Worm (Caenorhabditis elegans) whole organism, L4 larva: ENCODE results near the gene sms-1.
A peak's percentile ranks its signal among the peaks of the same experiment; 100 is the strongest.

Experiments
- D1046.2 ChIP-seq: fragments of 200-800 bp; sonication (Bioruptor generic); IDR thresholded peaks from 2 replicates; pipeline ENCODE4 v1.3.6; 2022; ENCODE audit warnings: missing genetic modification characterization, missing compliant biosample characterization
- F10B5.3 ChIP-seq: sonication (generic microtip); optimal IDR thresholded peaks from 2 replicates; lab custom pipeline; 2016; ENCODE audit warnings: mild to moderate bottlenecking, missing genetic modification characterization, missing compliant biosample characterization
- F26F4.8 ChIP-seq: fragments of 200-800 bp; sonication (Bioruptor generic); conservative IDR thresholded peaks from 2 replicates; pipeline ENCODE4 v1.3.6; 2022; ENCODE audit warnings: missing genetic modification characterization, missing compliant biosample characterization
- F44E2.7 ChIP-seq: fragments of 200-800 bp; sonication (Bioruptor generic); IDR thresholded peaks from 2 replicates; pipeline ENCODE4 v2.1.2; 2022; ENCODE audit warnings: missing genetic modification characterization, missing compliant biosample characterization
- F49E8.2 ChIP-seq: sonication (generic microtip); optimal IDR thresholded peaks from 2 replicates; lab custom pipeline; 2016; ENCODE audit warnings: missing compliant biosample characterization, mild to moderate bottlenecking, missing genetic modification characterization, borderline replicate concordance
- R02D3.7 ChIP-seq: fragments of 150-350 bp; sonication (generic microtip); optimal IDR thresholded peaks from 3 replicates; lab custom pipeline; 2014; ENCODE audit warnings: missing biosample characterization, missing genetic modification characterization
- Y5F2A.4 ChIP-seq: fragments of 200-800 bp; sonication (Bioruptor generic); optimal IDR thresholded peaks from 2 replicates; lab custom pipeline; 2018; ENCODE audit warnings: mild to moderate bottlenecking, missing genetic modification characterization, missing compliant biosample characterization
- ZK546.5 ChIP-seq, 2 experiments: sonication (generic microtip); optimal IDR thresholded peaks; 2 replicates each; lab custom pipeline; 2017; ENCODE audit warnings: missing biosample characterization in 2 of 2, missing genetic modification characterization in 2 of 2
- ama-1 ChIP-seq: fragments of 150-350 bp; optimal IDR thresholded peaks from 2 replicates; lab custom pipeline; 2014; ENCODE audit warnings: inconsistent platforms, mixed read lengths
- arid-1 ChIP-seq: fragments of 200-800 bp; sonication (Bioruptor generic); conservative IDR thresholded peaks from 2 replicates; pipeline ENCODE4 v1.3.6; 2022; ENCODE audit warnings: missing genetic modification reagents, missing genetic modification characterization, missing compliant biosample characterization
- ceh-20 ChIP-seq: fragments of 200-800 bp; sonication (Bioruptor generic); IDR thresholded peaks from 2 replicates; pipeline ENCODE4 v1.3.6; 2022; ENCODE audit warnings: missing genetic modification reagents, missing genetic modification characterization, missing compliant biosample characterization
- ceh-28 ChIP-seq: fragments of 150-350 bp; optimal IDR thresholded peaks from 2 replicates; lab custom pipeline; 2014; ENCODE audit warnings: missing biosample characterization, missing genetic modification reagents, missing genetic modification characterization
- ceh-32 ChIP-seq: sonication (generic microtip); optimal IDR thresholded peaks from 2 replicates; lab custom pipeline; 2016; ENCODE audit warnings: mild to moderate bottlenecking, missing genetic modification characterization, missing compliant biosample characterization; ENCODE audit not compliant: poor library complexity
- ceh-62 ChIP-seq: sonication (generic microtip); optimal IDR thresholded peaks from 2 replicates; lab custom pipeline; 2017; ENCODE audit warnings: missing biosample characterization, missing genetic modification characterization
- ceh-82 ChIP-seq: sonication (generic microtip); optimal IDR thresholded peaks from 2 replicates; lab custom pipeline; 2017; ENCODE audit warnings: missing biosample characterization, missing genetic modification characterization
- ces-1 ChIP-seq: fragments of 150-350 bp; sonication (generic microtip); optimal IDR thresholded peaks from 4 replicates; lab custom pipeline; 2014; ENCODE audit warnings: missing biosample characterization, missing genetic modification reagents, missing genetic modification characterization
- ctbp-1 ChIP-seq: fragments of 200-800 bp; sonication (Bioruptor generic); IDR thresholded peaks from 2 replicates; pipeline ENCODE4 v1.3.6; 2022; ENCODE audit warnings: missing genetic modification reagents, missing genetic modification characterization, missing compliant biosample characterization
- daf-12 ChIP-seq: fragments of 150-350 bp; optimal IDR thresholded peaks from 2 replicates; lab custom pipeline; 2014; ENCODE audit warnings: missing biosample characterization, missing genetic modification reagents, missing genetic modification characterization
- duxl-1 ChIP-seq: sonication (generic microtip); optimal IDR thresholded peaks from 2 replicates; lab custom pipeline; 2016; ENCODE audit warnings: mild to moderate bottlenecking, missing genetic modification characterization, moderate library complexity, missing compliant biosample characterization; ENCODE audit not compliant: poor library complexity
- dve-1 ChIP-seq: sonication (generic microtip); optimal IDR thresholded peaks from 2 replicates; lab custom pipeline; 2017; ENCODE audit warnings: antibody characterized with exemption, mild to moderate bottlenecking, missing genetic modification characterization, missing compliant biosample characterization; ENCODE audit not compliant: insufficient read depth
- lin-29 ChIP-seq: fragments of 200-800 bp; sonication (Bioruptor generic); IDR thresholded peaks from 2 replicates; pipeline ENCODE4 v1.3.6; 2022; ENCODE audit warnings: missing genetic modification reagents, missing genetic modification characterization, missing compliant biosample characterization
- lin-38 ChIP-seq: fragments of 200-800 bp; sonication (Bioruptor generic); IDR thresholded peaks from 2 replicates; pipeline ENCODE4 v1.3.6; 2022; ENCODE audit warnings: missing genetic modification reagents, missing genetic modification characterization, missing compliant biosample characterization
- lir-3 ChIP-seq: sonication (generic microtip); optimal IDR thresholded peaks from 2 replicates; lab custom pipeline; 2016; ENCODE audit warnings: mild to moderate bottlenecking, missing genetic modification characterization, missing compliant biosample characterization
- lsy-2 ChIP-seq, 2 experiments: fragments of 150-350 bp in 1 of 2; sonication (generic microtip) in 1 of 2; optimal IDR thresholded peaks; 2 replicates each; lab custom pipeline; 2014 to 2017; ENCODE audit warnings: missing biosample characterization in 2 of 2, missing genetic modification characterization in 2 of 2
- madf-9 ChIP-seq: fragments of 200-800 bp; sonication (Bioruptor generic); conservative IDR thresholded peaks from 2 replicates; pipeline ENCODE4 v1.3.6; 2022; ENCODE audit warnings: missing genetic modification reagents, missing genetic modification characterization, missing compliant biosample characterization
- mdl-1 ChIP-seq, 2 experiments: fragments of 150-350 bp in 1 of 2; sonication (generic microtip) in 1 of 2; optimal IDR thresholded peaks; 2 replicates each; lab custom pipeline; 2014 to 2017; ENCODE audit warnings: missing biosample characterization in 2 of 2, missing genetic modification characterization in 2 of 2
- mdt-29 ChIP-seq: fragments of 200-800 bp; sonication (Bioruptor generic); IDR thresholded peaks from 2 replicates; pipeline ENCODE4 v1.3.6; 2022; ENCODE audit warnings: missing genetic modification reagents, missing genetic modification characterization, missing compliant biosample characterization
- mxl-3 ChIP-seq: fragments of 200-800 bp; sonication (Bioruptor generic); optimal IDR thresholded peaks from 2 replicates; lab custom pipeline; 2018; ENCODE audit warnings: mild to moderate bottlenecking, missing genetic modification characterization, missing compliant biosample characterization
- nhr-111 ChIP-seq: fragments of 200-800 bp; sonication (Bioruptor generic); optimal IDR thresholded peaks from 2 replicates; lab custom pipeline; 2018; ENCODE audit warnings: mild to moderate bottlenecking, missing genetic modification characterization, missing compliant biosample characterization
- nhr-237 ChIP-seq: sonication (generic microtip); optimal IDR thresholded peaks from 2 replicates; lab custom pipeline; 2017; ENCODE audit warnings: missing biosample characterization, missing genetic modification characterization
- nhr-25 ChIP-seq: sonication (generic microtip); optimal IDR thresholded peaks from 2 replicates; lab custom pipeline; 2017; ENCODE audit warnings: missing genetic modification characterization, mild to moderate bottlenecking, missing compliant biosample characterization, antibody characterized with exemption, moderate library complexity, borderline replicate concordance; ENCODE audit not compliant: insufficient read depth
- nhr-42 ChIP-seq: fragments of 200-800 bp; sonication (Bioruptor generic); IDR thresholded peaks from 2 replicates; pipeline ENCODE4 v1.3.6; 2022; ENCODE audit warnings: missing genetic modification characterization, missing compliant biosample characterization
- nhr-48 ChIP-seq: sonication (generic microtip); optimal IDR thresholded peaks from 2 replicates; lab custom pipeline; 2016; ENCODE audit warnings: mild to moderate bottlenecking, missing genetic modification characterization, missing compliant biosample characterization
- pha-4 ChIP-seq, 2 experiments: fragments of 150-350 bp in 1 of 2; fragments of 200-800 bp in 1 of 2; sonication (Bioruptor generic) in 1 of 2; IDR thresholded peaks in 1 of 2; optimal IDR thresholded peaks in 1 of 2; 2 replicates each; pipeline versions ENCODE4 v1.3.6 to Lab custom; 2014 to 2022; ENCODE audit warnings: missing genetic modification characterization in 2 of 2, missing genetic modification reagents in 2 of 2, missing biosample characterization in 1 of 2, missing compliant biosample characterization in 1 of 2
- saeg-2 ChIP-seq: fragments of 200-800 bp; sonication (Bioruptor generic); IDR thresholded peaks from 2 replicates; pipeline ENCODE4 v1.3.6; 2022; ENCODE audit warnings: missing genetic modification reagents, missing genetic modification characterization, missing compliant biosample characterization
- set-16 ChIP-seq: fragments of 200-800 bp; sonication (Bioruptor generic); IDR thresholded peaks from 2 replicates; pipeline ENCODE4 v1.3.6; 2022; ENCODE audit warnings: missing genetic modification reagents, missing genetic modification characterization, missing compliant biosample characterization
- snpc-1.2 ChIP-seq: fragments of 200-800 bp; sonication (Bioruptor generic); IDR thresholded peaks from 2 replicates; pipeline ENCODE4 v1.3.6; 2022; ENCODE audit warnings: missing genetic modification reagents, missing genetic modification characterization, missing compliant biosample characterization
- snpc-4 ChIP-seq: fragments of 150-350 bp; optimal IDR thresholded peaks from 2 replicates; lab custom pipeline; 2014; ENCODE audit warnings: missing biosample characterization, missing genetic modification characterization
- spr-1 ChIP-seq: sonication (generic microtip); optimal IDR thresholded peaks from 2 replicates; lab custom pipeline; 2016; ENCODE audit warnings: mild to moderate bottlenecking, missing genetic modification characterization, missing compliant biosample characterization
- spr-3 ChIP-seq: fragments of 200-800 bp; sonication (Bioruptor generic); optimal IDR thresholded peaks from 2 replicates; lab custom pipeline; 2018; ENCODE audit warnings: mild to moderate bottlenecking, missing genetic modification characterization, missing compliant biosample characterization
- tag-97 ChIP-seq: fragments of 200-800 bp; sonication (Bioruptor generic); IDR thresholded peaks from 2 replicates; pipeline ENCODE4 v1.3.6; 2022; ENCODE audit warnings: missing genetic modification characterization, missing compliant biosample characterization
- unc-130 ChIP-seq: sonication (generic microtip); optimal IDR thresholded peaks from 2 replicates; lab custom pipeline; 2016; ENCODE audit warnings: missing genetic modification reagents, missing genetic modification characterization, missing compliant biosample characterization
- zag-1 ChIP-seq: fragments of 150-350 bp; optimal IDR thresholded peaks from 2 replicates; lab custom pipeline; 2014; ENCODE audit warnings: missing biosample characterization, missing genetic modification characterization
- zfp-3 ChIP-seq: fragments of 200-800 bp; sonication (Bioruptor generic); conservative IDR thresholded peaks from 2 replicates; pipeline ENCODE4 v1.3.6; 2022; ENCODE audit warnings: missing genetic modification reagents, missing genetic modification characterization, missing compliant biosample characterization
- ztf-11 ChIP-seq: fragments of 150-350 bp; optimal IDR thresholded peaks from 2 replicates; lab custom pipeline; 2014; ENCODE audit warnings: missing biosample characterization, missing genetic modification characterization
- ztf-7 ChIP-seq: fragments of 150-350 bp; optimal IDR thresholded peaks from 2 replicates; lab custom pipeline; 2014; ENCODE audit warnings: missing biosample characterization, missing genetic modification characterization

The sms-1 gene

ce11 chrIV:11479095-11479494 is 18.9 kb downstream of the sms-1 start, which contains the start of gene catp-8 (continued):
- no peak for TF ChIP-seq lin-29 (GFP tag; lab: Robert Waterston, UW)
- no peak for TF ChIP-seq D1046.2 (GFP tag; lab: Robert Waterston, UW)
- no peak for TF ChIP-seq saeg-2 (GFP tag; lab: Robert Waterston, UW)
- TF ChIP-seq daf-12 (tag; lab: Kevin White, UChicago), result no peak
- no peak for TF ChIP-seq spr-3 (GFP tag; lab: Kevin White, UChicago)
- TF ChIP-seq dve-1, result peak; percentile 18
- no peak for TF ChIP-seq ceh-20
- TF ChIP-seq nhr-42 (GFP tag; lab: Robert Waterston, UW), result no peak
- TF ChIP-seq F49E8.2 (tag; lab: Kevin White, UChicago), result peak; percentile 65
- no peak for TF ChIP-seq ztf-7 (tag; lab: Kevin White, UChicago)
- TF ChIP-seq arid-1 (GFP tag; lab: Robert Waterston, UW), result peak; percentile 65; the same call in 1 of the 2 replicates

ce11 chrIV:11475080-11475479 is 22.9 kb downstream of the sms-1 start:
- no peak for TF ChIP-seq mdl-1 (tag; optimal IDR thresholded peaks at IDR 0.05; lab: Kevin White, UChicago)
- TF ChIP-seq R02D3.7 (tag; lab: Kevin White, UChicago), result no peak
- no peak for TF ChIP-seq tag-97 (GFP tag; lab: Robert Waterston, UW)
- peak; percentile 79 for TF ChIP-seq set-16
- no peak for TF ChIP-seq ctbp-1 (GFP tag; lab: Robert Waterston, UW)
- no peak for TF ChIP-seq mdt-29 (GFP tag; lab: Robert Waterston, UW)

- TF ChIP-seq nhr-25 (tag; lab: Kevin White, UChicago), result no peak
- TF ChIP-seq ces-1 (GFP tag; lab: Kevin White, UChicago), result no peak
- peak; percentile 91; the same call in 1 of the 2 replicates for TF ChIP-seq madf-9 (GFP tag; lab: Robert Waterston, UW)
- no peak for TF ChIP-seq ceh-32
- peak; percentile 68 for TF ChIP-seq nhr-48 (tag; lab: Kevin White, UChicago)
- peak; percentile 86 for TF ChIP-seq lin-38 (GFP tag; lab: Robert Waterston, UW)
- peak; percentile 97 for TF ChIP-seq F44E2.7 (GFP tag; lab: Robert Waterston, UW)
- TF ChIP-seq Y5F2A.4 (GFP tag; lab: Kevin White, UChicago), result peak; percentile 89
- TF ChIP-seq ZK546.5 (tag; optimal IDR thresholded peaks at IDR 0.05; lab: Kevin White, UChicago), result no peak
- no peak for TF ChIP-seq nhr-237 (tag; lab: Kevin White, UChicago)
- TF ChIP-seq ama-1 (lab: Kevin White, UChicago), result no peak
- TF ChIP-seq zfp-3 (GFP tag; lab: Robert Waterston, UW), result peak; percentile 90; the same call in 1 of the 2 replicates
- peak; percentile 98 for TF ChIP-seq F26F4.8 (GFP tag; lab: Robert Waterston, UW)
- TF ChIP-seq zag-1 (tag; lab: Kevin White, UChicago), result no peak
- peak; percentile 95 for TF ChIP-seq nhr-111
- TF ChIP-seq lsy-2 (tag; optimal IDR thresholded peaks at IDR 0.05; lab: Kevin White, UChicago), result peak in 1 of 2 experiments; percentile 64
- no peak for TF ChIP-seq ceh-28
- peak; percentile 95; the same call in 1 of the 2 replicates for TF ChIP-seq pha-4 (GFP tag; IDR thresholded peaks at IDR 0.05; lab: Robert Waterston, UW)
- no peak for TF ChIP-seq pha-4 (tag; optimal IDR thresholded peaks at IDR 0.05; lab: Kevin White, UChicago)
- TF ChIP-seq set-16, result peak; percentile 74
- peak; percentile 83 for TF ChIP-seq lin-29 (GFP tag; lab: Robert Waterston, UW)
- peak; percentile 87 for TF ChIP-seq unc-130 (GFP tag; lab: Kevin White, UChicago)
- TF ChIP-seq snpc-4 (tag; lab: Kevin White, UChicago), result no peak
- TF ChIP-seq ceh-62, result no peak
- peak; percentile 94 for TF ChIP-seq snpc-1.2 (GFP tag; lab: Robert Waterston, UW)
- TF ChIP-seq F10B5.3, result peak; percentile 85
- TF ChIP-seq lir-3 (tag; lab: Kevin White, UChicago), result peak; percentile 91
- TF ChIP-seq mxl-3 (GFP tag; lab: Kevin White, UChicago), result peak; percentile 88
- peak; percentile 86 for TF ChIP-seq duxl-1 (tag; lab: Kevin White, UChicago)
- peak; percentile 87 for TF ChIP-seq ctbp-1 (GFP tag; lab: Robert Waterston, UW)
- TF ChIP-seq ceh-82 (tag; lab: Kevin White, UChicago), result no peak
- TF ChIP-seq tag-97 (GFP tag; lab: Robert Waterston, UW), result 0 out of 2 replicates have a peak, but pooled peaks have one; percentile 72
- TF ChIP-seq spr-1, result peak; percentile 87
- peak; percentile 76 for TF ChIP-seq F49E8.2 (tag; lab: Kevin White, UChicago)
- no peak for TF ChIP-seq ztf-11 (tag; lab: Kevin White, UChicago)
Observed at ce11 chrIV:11474067-11474466, 23.9 kb downstream of the sms-1 start.
